Worm (Caenorhabditis elegans) whole organism, L1 larva: ENCODE results near the gene smg-8.

Experiments used
- fos-1 ChIP-seq: fragments of 150-350 bp; optimal IDR thresholded peaks from 2 replicates; lab custom pipeline; 2014; ENCODE audit warnings: missing biosample characterization, missing genetic modification characterization
- rnt-1 ChIP-seq: sonication (generic microtip); optimal IDR thresholded peaks from 2 replicates; lab custom pipeline; 2016; ENCODE audit warnings: mild to moderate bottlenecking, missing genetic modification characterization, moderate library complexity, missing compliant biosample characterization
- unc-86 ChIP-seq: sonication (generic microtip); optimal IDR thresholded peaks from 2 replicates; lab custom pipeline; 2016; ENCODE audit warnings: missing genetic modification characterization, missing compliant biosample characterization

DNA sequence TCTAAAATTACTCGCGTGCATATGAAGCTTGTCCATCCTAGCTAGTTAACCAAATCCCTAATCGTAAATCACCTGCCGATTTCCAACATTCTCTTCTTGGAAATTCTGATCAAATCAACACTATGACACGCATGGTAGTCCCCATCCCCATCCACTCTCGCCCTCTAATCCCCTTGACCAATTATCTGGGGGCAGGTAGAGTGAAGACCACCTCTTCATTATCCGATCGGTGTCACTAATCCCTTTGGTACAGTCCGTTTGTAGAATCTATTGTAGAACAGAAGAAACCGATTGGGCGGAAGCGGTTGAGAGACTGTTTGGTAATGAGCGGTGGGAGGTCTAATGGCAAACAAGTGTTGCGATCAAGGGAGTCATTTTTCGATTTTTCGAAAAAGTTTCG is 4.1 kb upstream of the smg-8 start:
- TF ChIP-seq fos-1 (tag; lab: Kevin White, UChicago) (no peak), rnt-1 (tag; lab: Kevin White, UChicago) (no peak), unc-86 (tag; lab: Kevin White, UChicago) (no peak)
